Worm (Caenorhabditis elegans) whole organism, L1 larva: ENCODE data around the gene srh-223.

ENCODE experiments used
- C04F5.9 ChIP-seq: sonication (generic microtip); optimal IDR thresholded peaks from 2 replicates; lab custom pipeline; 2016; ENCODE audit warnings: missing genetic modification characterization, missing compliant biosample characterization
- C16A3.4 ChIP-seq: fragments of 150-350 bp; optimal IDR thresholded peaks from 2 replicates; lab custom pipeline; 2014; ENCODE audit warnings: missing biosample characterization, missing genetic modification characterization
- F16B12.6 ChIP-seq: fragments of 150-350 bp; optimal IDR thresholded peaks from 2 replicates; lab custom pipeline; 2014; ENCODE audit warnings: missing biosample characterization, missing genetic modification characterization
- Y116A8C.19 ChIP-seq: sonication (generic microtip); optimal IDR thresholded peaks from 2 replicates; lab custom pipeline; 2016; ENCODE audit warnings: missing compliant biosample characterization, missing genetic modification characterization, borderline replicate concordance
- aha-1 ChIP-seq: fragments of 150-350 bp; optimal IDR thresholded peaks from 2 replicates; lab custom pipeline; 2014; ENCODE audit warnings: missing biosample characterization, missing genetic modification characterization
- aly-2 ChIP-seq: fragments of 150-350 bp; optimal IDR thresholded peaks from 2 replicates; lab custom pipeline; 2014; ENCODE audit warnings: missing biosample characterization, missing genetic modification characterization
- ama-1 ChIP-seq: fragments of 150-350 bp; optimal IDR thresholded peaks from 2 replicates; lab custom pipeline; 2014
- blmp-1 ChIP-seq: fragments of 150-350 bp; optimal IDR thresholded peaks from 2 replicates; lab custom pipeline; 2014; ENCODE audit warnings: missing biosample characterization, missing genetic modification characterization
- ceh-63 ChIP-seq: fragments of 200-800 bp; sonication (Bioruptor generic); optimal IDR thresholded peaks from 2 replicates; lab custom pipeline; 2018; ENCODE audit warnings: mild to moderate bottlenecking, missing genetic modification characterization, missing compliant biosample characterization
- ceh-8 ChIP-seq: fragments of 200-800 bp; sonication (Bioruptor generic); optimal IDR thresholded peaks from 2 replicates; lab custom pipeline; 2018; ENCODE audit warnings: mild to moderate bottlenecking, missing genetic modification characterization, moderate library complexity, missing compliant biosample characterization
- ceh-90 ChIP-seq: sonication (generic microtip); optimal IDR thresholded peaks from 2 replicates; lab custom pipeline; 2016; ENCODE audit warnings: missing genetic modification characterization, missing compliant biosample characterization
- dpl-1 ChIP-seq, 3 experiments: fragments of 150-350 bp in 2 of 3; sonication (generic microtip) in 1 of 3; optimal IDR thresholded peaks; 2 replicates each; lab custom pipeline; 2014 to 2017; ENCODE audit warnings: missing biosample characterization in 3 of 3, missing genetic modification characterization in 3 of 3, missing genetic modification reagents in 3 of 3
- efl-1 ChIP-seq, 4 experiments: fragments of 150-350 bp; optimal IDR thresholded peaks in 3 of 4; peaks in 1 of 4; 1 replicate in 1 of 4; 2 replicates in 3 of 4; lab custom pipeline; 2014; ENCODE audit warnings: missing biosample characterization in 2 of 4, missing genetic modification characterization in 2 of 4, missing genetic modification reagents in 2 of 4
- egl-13 ChIP-seq: sonication (generic microtip); optimal IDR thresholded peaks from 2 replicates; lab custom pipeline; 2016; ENCODE audit warnings: missing genotype, missing genetic modification reagents, missing genetic modification characterization, missing compliant biosample characterization
- egl-27 ChIP-seq, 2 experiments: fragments of 150-350 bp in 1 of 2; sonication (generic microtip); optimal IDR thresholded peaks; 3 replicates each; lab custom pipeline; 2017 to 2018; ENCODE audit warnings: missing biosample characterization in 2 of 2, missing genetic modification characterization in 2 of 2, missing genetic modification reagents in 2 of 2
- ets-5 ChIP-seq: fragments of 200-800 bp; sonication (Bioruptor generic); IDR thresholded peaks from 2 replicates; pipeline ENCODE4 v1.3.6; 2022; ENCODE audit warnings: missing genetic modification characterization, missing compliant biosample characterization
- fkh-10 ChIP-seq: sonication (generic microtip); optimal IDR thresholded peaks from 2 replicates; lab custom pipeline; 2017; ENCODE audit warnings: missing biosample characterization, missing genetic modification reagents, missing genetic modification characterization
- fkh-4 ChIP-seq: sonication (generic microtip); optimal IDR thresholded peaks from 2 replicates; lab custom pipeline; 2016; ENCODE audit warnings: missing compliant biosample characterization, missing genetic modification characterization, borderline replicate concordance
- fkh-8 ChIP-seq: sonication (generic microtip); optimal IDR thresholded peaks from 2 replicates; lab custom pipeline; 2016; ENCODE audit warnings: mild to moderate bottlenecking, missing genetic modification characterization, missing compliant biosample characterization
- fos-1 ChIP-seq: fragments of 150-350 bp; optimal IDR thresholded peaks from 2 replicates; lab custom pipeline; 2014; ENCODE audit warnings: missing biosample characterization, missing genetic modification characterization
- hlh-17 ChIP-seq: fragments of 200-800 bp; sonication (Bioruptor generic); optimal IDR thresholded peaks from 2 replicates; lab custom pipeline; 2018; ENCODE audit warnings: missing genetic modification characterization, mild to moderate bottlenecking, missing compliant biosample characterization, moderate library complexity, borderline replicate concordance
- hlh-4 ChIP-seq: sonication (generic microtip); optimal IDR thresholded peaks from 2 replicates; lab custom pipeline; 2016; ENCODE audit warnings: mild to moderate bottlenecking, missing genetic modification characterization, missing compliant biosample characterization
- hpl-2 ChIP-seq: fragments of 150-350 bp; optimal IDR thresholded peaks from 2 replicates; lab custom pipeline; 2014; ENCODE audit warnings: missing biosample characterization, missing genetic modification reagents, missing genetic modification characterization
- lin-13 ChIP-seq: fragments of 150-350 bp; optimal IDR thresholded peaks from 2 replicates; lab custom pipeline; 2014; ENCODE audit warnings: missing biosample characterization, missing genetic modification reagents, missing genetic modification characterization
- lin-15B ChIP-seq: fragments of 150-350 bp; sonication (generic microtip); optimal IDR thresholded peaks from 3 replicates; lab custom pipeline; 2014; ENCODE audit warnings: missing biosample characterization, missing genetic modification characterization
- lin-35 ChIP-seq, 2 experiments: fragments of 150-350 bp; optimal IDR thresholded peaks; 2 replicates each; lab custom pipeline; 2014; ENCODE audit warnings: missing biosample characterization in 2 of 2, missing genetic modification characterization in 2 of 2, missing genetic modification reagents in 2 of 2
- lin-39 ChIP-seq: fragments of 150-350 bp; optimal IDR thresholded peaks from 2 replicates; lab custom pipeline; 2014; ENCODE audit warnings: missing biosample characterization, missing genetic modification reagents, missing genetic modification characterization
- lsy-2 ChIP-seq, 2 experiments: fragments of 150-350 bp; optimal IDR thresholded peaks; 2 replicates each; lab custom pipeline; 2014; ENCODE audit warnings: missing biosample characterization in 2 of 2, missing genetic modification characterization in 2 of 2
- mdl-1 ChIP-seq, 2 experiments: fragments of 150-350 bp; optimal IDR thresholded peaks; 2 replicates each; lab custom pipeline; 2014 to 2017; ENCODE audit warnings: missing biosample characterization in 2 of 2, missing genetic modification characterization in 2 of 2, inconsistent platforms in 1 of 2
- mep-1 ChIP-seq: fragments of 150-350 bp; optimal IDR thresholded peaks from 2 replicates; lab custom pipeline; 2014; ENCODE audit warnings: missing biosample characterization, missing genetic modification characterization
- nhr-11 ChIP-seq: fragments of 150-350 bp; optimal IDR thresholded peaks from 2 replicates; lab custom pipeline; 2014; ENCODE audit warnings: missing biosample characterization, missing genetic modification characterization
- nhr-12 ChIP-seq: sonication (generic microtip); optimal IDR thresholded peaks from 2 replicates; lab custom pipeline; 2017; ENCODE audit warnings: missing biosample characterization, missing genetic modification characterization
- nhr-19 ChIP-seq: fragments of 200-800 bp; sonication (Bioruptor generic); conservative IDR thresholded peaks from 2 replicates; pipeline ENCODE4 v1.3.6; 2022; ENCODE audit warnings: missing genetic modification characterization, missing compliant biosample characterization
- nhr-20 ChIP-seq: sonication (generic microtip); optimal IDR thresholded peaks from 2 replicates; lab custom pipeline; 2016; ENCODE audit warnings: mild to moderate bottlenecking, missing genetic modification characterization, missing compliant biosample characterization
- nhr-237 ChIP-seq: fragments of 150-350 bp; optimal IDR thresholded peaks from 2 replicates; lab custom pipeline; 2014; ENCODE audit warnings: missing biosample characterization, missing genetic modification characterization
- nhr-28 ChIP-seq: fragments of 150-350 bp; optimal IDR thresholded peaks from 2 replicates; lab custom pipeline; 2014; ENCODE audit warnings: missing biosample characterization, missing genetic modification characterization
- nhr-47 ChIP-seq: sonication (generic microtip); optimal IDR thresholded peaks from 2 replicates; lab custom pipeline; 2016; ENCODE audit warnings: mild to moderate bottlenecking, missing genetic modification characterization, moderate library complexity, missing compliant biosample characterization
- nhr-71 ChIP-seq: sonication (generic microtip); optimal IDR thresholded peaks from 2 replicates; lab custom pipeline; 2016; ENCODE audit warnings: mild to moderate bottlenecking, missing genetic modification characterization, moderate library complexity, missing compliant biosample characterization
- nhr-76 ChIP-seq: sonication (generic microtip); optimal IDR thresholded peaks from 2 replicates; lab custom pipeline; 2017; ENCODE audit warnings: missing biosample characterization, missing genetic modification characterization
- nhr-77 ChIP-seq: fragments of 150-350 bp; optimal IDR thresholded peaks from 2 replicates; lab custom pipeline; 2014; ENCODE audit warnings: missing biosample characterization, missing genetic modification characterization
- nhr-85 ChIP-seq: sonication (generic microtip); peaks from one replicate; lab custom pipeline; 2016; ENCODE audit warnings: missing genetic modification characterization, inconsistent platforms, missing compliant biosample characterization
- nhr-90 ChIP-seq: sonication (generic microtip); optimal IDR thresholded peaks from 2 replicates; lab custom pipeline; 2016; ENCODE audit warnings: mild to moderate bottlenecking, missing genetic modification characterization, missing compliant biosample characterization; ENCODE audit not compliant: poor library complexity
- pax-3 ChIP-seq: fragments of 200-800 bp; sonication (Bioruptor generic); optimal IDR thresholded peaks from 2 replicates; lab custom pipeline; 2018; ENCODE audit warnings: mild to moderate bottlenecking, missing genetic modification characterization, moderate library complexity, missing compliant biosample characterization
- skn-1 ChIP-seq: fragments of 150-350 bp; optimal IDR thresholded peaks from 2 replicates; lab custom pipeline; 2014; ENCODE audit warnings: missing biosample characterization, missing genetic modification characterization
- snu-23 ChIP-seq: sonication (generic microtip); optimal IDR thresholded peaks from 2 replicates; lab custom pipeline; 2016; ENCODE audit warnings: missing genetic modification characterization, missing compliant biosample characterization
- sox-4 ChIP-seq: sonication (generic microtip); optimal IDR thresholded peaks from 2 replicates; lab custom pipeline; 2016; ENCODE audit warnings: missing genetic modification characterization, missing compliant biosample characterization
- sup-37 ChIP-seq: fragments of 200-800 bp; sonication (Bioruptor generic); optimal IDR thresholded peaks from 2 replicates; lab custom pipeline; 2018; ENCODE audit warnings: mild to moderate bottlenecking, missing genetic modification characterization, missing compliant biosample characterization
- swsn-7 ChIP-seq: sonication (generic microtip); optimal IDR thresholded peaks from 2 replicates; lab custom pipeline; 2016; ENCODE audit warnings: missing genetic modification characterization, missing compliant biosample characterization
- tlp-1 ChIP-seq: fragments of 150-350 bp; optimal IDR thresholded peaks from 2 replicates; lab custom pipeline; 2014; ENCODE audit warnings: missing biosample characterization, missing genetic modification characterization
- unc-130 ChIP-seq: fragments of 150-350 bp; optimal IDR thresholded peaks from 2 replicates; lab custom pipeline; 2017; ENCODE audit warnings: missing biosample characterization, missing genetic modification characterization, inconsistent platforms
- unc-86 ChIP-seq: sonication (generic microtip); optimal IDR thresholded peaks from 2 replicates; lab custom pipeline; 2016; ENCODE audit warnings: missing genetic modification characterization, missing compliant biosample characterization
- zag-1 ChIP-seq: fragments of 150-350 bp; optimal IDR thresholded peaks from 2 replicates; lab custom pipeline; 2014; ENCODE audit warnings: missing biosample characterization, missing genetic modification characterization
- ztf-11 ChIP-seq, 2 experiments: sonication (generic microtip); optimal IDR thresholded peaks; 2 replicates each; lab custom pipeline; 2016 to 2017; ENCODE audit warnings: missing genetic modification characterization in 2 of 2, missing biosample characterization in 1 of 2, missing compliant biosample characterization in 1 of 2
- ztf-4 ChIP-seq: fragments of 150-350 bp; optimal IDR thresholded peaks from 2 replicates; lab custom pipeline; 2014; ENCODE audit warnings: missing biosample characterization, missing genetic modification characterization

srh-223 gene

ce11 chrIV:4019836-4020235, 38.1 kb downstream of the srh-223 start (continued):
- no peak for TF ChIP-seq hpl-2 (GFP tag; lab: Kevin White, UChicago)
- TF ChIP-seq tlp-1 (tag; lab: Kevin White, UChicago), result no peak
- TF ChIP-seq nhr-11 (tag; lab: Kevin White, UChicago), result peak; percentile 33
- TF ChIP-seq snu-23 (GFP tag; lab: Kevin White, UChicago), result peak; percentile 82
- TF ChIP-seq unc-130 (tag; lab: Kevin White, UChicago), result peak; percentile 8
- TF ChIP-seq nhr-47, result peak; percentile 68
- TF ChIP-seq sox-4 (tag; lab: Kevin White, UChicago), result no peak
- TF ChIP-seq lin-13 (GFP tag; lab: Kevin White, UChicago), result peak; percentile 51
- TF ChIP-seq lin-39 (tag; lab: Kevin White, UChicago), result peak; percentile 1
- no peak for TF ChIP-seq ceh-90
- TF ChIP-seq ceh-63, result no peak
- no peak for TF ChIP-seq Y116A8C.19 (tag; lab: Kevin White, UChicago)
- TF ChIP-seq nhr-19 (GFP tag; lab: Robert Waterston, UW), result peak; percentile 51
- TF ChIP-seq ztf-11 (tag; optimal IDR thresholded peaks at IDR 0.05; lab: Kevin White, UChicago), result no peak
- TF ChIP-seq aha-1 (tag; lab: Kevin White, UChicago), result no peak
- peak; percentile 67 for TF ChIP-seq unc-86
- no peak for TF ChIP-seq nhr-12 (tag; lab: Kevin White, UChicago)
- peak; percentile 62 for TF ChIP-seq fkh-8 (tag; lab: Kevin White, UChicago)
- TF ChIP-seq zag-1, result peak; percentile 32
- TF ChIP-seq C04F5.9 (tag; lab: Kevin White, UChicago), result peak; percentile 5
- TF ChIP-seq nhr-237 (tag; lab: Kevin White, UChicago), result no peak
- no peak for TF ChIP-seq ama-1 (lab: Kevin White, UChicago)
- peak; percentile 56 for TF ChIP-seq fos-1
- TF ChIP-seq egl-27 (tag; optimal IDR thresholded peaks at IDR 0.05; lab: Kevin White, UChicago), result peak in 1 of 2 experiments; percentile 67
- TF ChIP-seq dpl-1 (GFP tag; optimal IDR thresholded peaks at IDR 0.05; lab: Kevin White, UChicago), result peak; percentile 18 to 51 (median 44)
- TF ChIP-seq F16B12.6, result no peak
- peak; percentile 28 for TF ChIP-seq nhr-77 (tag; lab: Kevin White, UChicago)
- TF ChIP-seq hlh-17 (GFP tag; lab: Kevin White, UChicago), result no peak
- TF ChIP-seq fkh-10 (GFP tag; lab: Kevin White, UChicago), result peak; percentile 62
- TF ChIP-seq swsn-7, result peak; percentile 62
- no peak for TF ChIP-seq ets-5 (GFP tag; lab: Robert Waterston, UW)
- peak; percentile 16 for TF ChIP-seq egl-13 (tag; lab: Kevin White, UChicago)
- peak in 1 of 2 experiments; percentile 71 for TF ChIP-seq mdl-1 (tag; optimal IDR thresholded peaks at IDR 0.05; lab: Kevin White, UChicago)
- TF ChIP-seq nhr-71 (tag; lab: Kevin White, UChicago), result peak; percentile 83
- no peak for TF ChIP-seq hlh-4 (tag; lab: Kevin White, UChicago)
- peak; percentile 60 for TF ChIP-seq nhr-20 (tag; lab: Kevin White, UChicago)
- TF ChIP-seq skn-1 (tag; lab: Kevin White, UChicago), result peak; percentile 46
- TF ChIP-seq nhr-85, result peak; percentile 21
- peak; percentile 63 to 71 for TF ChIP-seq efl-1 (optimal IDR thresholded peaks at IDR 0.05; lab: Kevin White, UChicago)
- TF ChIP-seq efl-1 (GFP tag; optimal IDR thresholded peaks at IDR 0.05 in 1 of 2; lab: Kevin White, UChicago), result peak; percentile 37 to 94
- TF ChIP-seq lsy-2 (tag; optimal IDR thresholded peaks at IDR 0.05; lab: Kevin White, UChicago), result peak; percentile 57 to 87
- TF ChIP-seq nhr-90 (tag; lab: Kevin White, UChicago), result peak; percentile 3
- TF ChIP-seq nhr-28 (tag; lab: Kevin White, UChicago), result no peak
- no peak for TF ChIP-seq lin-15B (tag; lab: Kevin White, UChicago)
- TF ChIP-seq nhr-76 (tag; lab: Kevin White, UChicago), result no peak
- peak; percentile 36 for TF ChIP-seq ceh-8 (GFP tag; lab: Kevin White, UChicago)
- TF ChIP-seq C16A3.4, result peak; percentile 62
- peak; percentile 95 for TF ChIP-seq blmp-1 (tag; lab: Kevin White, UChicago)
- peak; percentile 53 to 56 for TF ChIP-seq lin-35 (GFP tag; optimal IDR thresholded peaks at IDR 0.05; lab: Kevin White, UChicago)
- no peak for TF ChIP-seq pax-3
- peak; percentile 26 for TF ChIP-seq aly-2 (tag; lab: Kevin White, UChicago)
- TF ChIP-seq ztf-4 (tag; lab: Kevin White, UChicago), result no peak
- no peak for TF ChIP-seq sup-37
- peak; percentile 79 for TF ChIP-seq mep-1 (tag; lab: Kevin White, UChicago)
- TF ChIP-seq fkh-4 (tag; lab: Kevin White, UChicago), result no peak
